Fruit fly (Drosophila melanogaster): Measurements from ENCODE around the gene C1GalTA.

The C1GalTA gene

DNA sequence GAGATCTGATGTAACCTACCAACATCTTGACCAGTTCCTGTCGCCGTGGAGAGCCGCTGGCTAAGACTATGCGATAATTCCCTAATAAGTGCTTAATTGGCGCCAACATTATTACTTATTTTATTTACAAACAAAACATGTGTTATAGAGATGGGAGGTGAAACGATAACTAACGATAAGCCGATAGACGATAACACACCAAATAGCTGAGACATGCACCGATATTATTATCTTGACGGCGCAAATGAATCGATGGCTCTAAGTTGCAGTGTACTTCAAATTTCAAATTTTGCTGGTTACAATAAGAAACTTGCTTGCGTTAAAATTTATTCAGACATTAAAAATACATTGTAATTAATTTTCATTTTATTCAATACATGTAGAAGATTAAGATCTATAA is 7.9 kb downstream of the C1GalTA start, which contains the start of gene CG9515 (continued):
- TF ChIP-seq CG14965 (GFP tag; optimal IDR thresholded peaks at IDR 0.05; ENCODE audit: borderline replicate concordance) (no peak), CG3838 (GFP tag; optimal IDR thresholded peaks at IDR 0.05) (no peak), CG12744 (GFP tag; optimal IDR thresholded peaks at IDR 0.05) (no peak), CG3407 (GFP tag; optimal IDR thresholded peaks at IDR 0.05) (no peak), pfk (GFP tag; optimal IDR thresholded peaks at IDR 0.05) (no peak), Chrac-16 (GFP tag; optimal IDR thresholded peaks at IDR 0.05) (no peak), CG12659 (GFP tag; optimal IDR thresholded peaks at IDR 0.05) (peak; percentile 71), CoRest (tag; optimal IDR thresholded peaks at IDR 0.05) (peak; percentile 14), CG14050 (GFP tag; IDR thresholded peaks at IDR 0.05) (no peak), br (optimal IDR thresholded peaks at IDR 0.05) (no peak), Atf3 (GFP tag; optimal IDR thresholded peaks at IDR 0.05) (no peak), CG3281 (GFP tag; optimal IDR thresholded peaks at IDR 0.05) (no peak), Dip2 (GFP tag; IDR thresholded peaks at IDR 0.05) (no peak), CG8944 (GFP tag; optimal IDR thresholded peaks at IDR 0.05) (no peak), Oaz (GFP tag; IDR thresholded peaks at IDR 0.05) (no peak), so (GFP tag; IDR thresholded peaks at IDR 0.05) (no peak), CG9609 (GFP tag; optimal IDR thresholded peaks at IDR 0.05) (no peak), Hsf (GFP tag; optimal IDR thresholded peaks at IDR 0.05) (no peak), Sry-β (GFP tag; optimal IDR thresholded peaks at IDR 0.05) (no peak), CG12071 (GFP tag; optimal IDR thresholded peaks at IDR 0.05) (no peak), CG17328 (GFP tag; IDR thresholded peaks at IDR 0.05) (no peak), scrt (GFP tag; optimal IDR thresholded peaks at IDR 0.05) (no peak), maf-S (GFP tag; optimal IDR thresholded peaks at IDR 0.05) (no peak), bbx (GFP tag; IDR thresholded peaks at IDR 0.05; ENCODE audit: partially characterized antibody) (peak; percentile 88), CG10321 (GFP tag; IDR thresholded peaks at IDR 0.05) (no peak), bsh (GFP tag; optimal IDR thresholded peaks at IDR 0.05) (no peak), klu (GFP tag; IDR thresholded peaks at IDR 0.05) (no peak), Fer3 (tag; optimal IDR thresholded peaks at IDR 0.05) (no peak), CG1024 (GFP tag; IDR thresholded peaks at IDR 0.05) (no peak), Hand (GFP tag; optimal IDR thresholded peaks at IDR 0.05) (no peak), CG9876 (GFP tag; optimal IDR thresholded peaks at IDR 0.05) (no peak), CG15601 (tag; optimal IDR thresholded peaks at IDR 0.05) (no peak), tgo (GFP tag; IDR thresholded peaks at IDR 0.05) (no peak), inv (GFP tag; IDR thresholded peaks at IDR 0.05; ENCODE audit: partially characterized antibody) (peak; percentile 70), CG31388 (GFP tag; optimal IDR thresholded peaks at IDR 0.05) (no peak), CG32767 (GFP tag; IDR thresholded peaks at IDR 0.05) (no peak), CG31365 (tag; optimal IDR thresholded peaks at IDR 0.05) (no peak), D19B (GFP tag; optimal IDR thresholded peaks at IDR 0.05) (no peak), CG7357 (GFP tag; IDR thresholded peaks at IDR 0.05) (no peak), Hr39 (optimal IDR thresholded peaks at IDR 0.05) (no peak), kni (GFP tag; optimal IDR thresholded peaks at IDR 0.05) (no peak), cas (GFP tag; IDR thresholded peaks at IDR 0.05) (no peak), CG43689 (GFP tag; IDR thresholded peaks at IDR 0.05) (no peak), Kr (GFP tag; optimal IDR thresholded peaks at IDR 0.05) (no peak), Bteb2 (GFP tag; optimal IDR thresholded peaks at IDR 0.05) (no peak), Hmr (GFP tag; optimal IDR thresholded peaks at IDR 0.05) (no peak), CG8290 (GFP tag; optimal IDR thresholded peaks at IDR 0.05) (no peak), CG8290 (tag; optimal IDR thresholded peaks at IDR 0.05) (peak in 1 of 2 experiments; percentile 52), lab (GFP tag; optimal IDR thresholded peaks at IDR 0.05) (no peak), sob (GFP tag; IDR thresholded peaks at IDR 0.05) (0 out of 2 replicates have a peak, but pooled peaks have one; percentile 30), tup (GFP tag; optimal IDR thresholded peaks at IDR 0.05) (no peak), CG7786 (GFP tag; optimal IDR thresholded peaks at IDR 0.05) (no peak), NK7.1 (GFP tag; optimal IDR thresholded peaks at IDR 0.05) (no peak)

All from whole organism, embryonic.